Worm (Caenorhabditis elegans) whole organism, young adult: Measurements from ENCODE around the gene bath-7.

Experiments
- C06A6.2 ChIP-seq: fragments of 200-800 bp; sonication (Bioruptor generic); conservative IDR thresholded peaks from 2 replicates; pipeline ENCODE4 v1.3.6; 2022; ENCODE audit warnings: missing genetic modification characterization, missing compliant biosample characterization
- F49E8.2 ChIP-seq: sonication (generic microtip); optimal IDR thresholded peaks from 3 replicates; lab custom pipeline; 2017; ENCODE audit warnings: missing genetic modification characterization, mild to moderate bottlenecking, missing compliant biosample characterization, antibody characterized with exemption, moderate library complexity; ENCODE audit not compliant: insufficient read depth
- F55B11.4 ChIP-seq: sonication (generic microtip); optimal IDR thresholded peaks from 2 replicates; lab custom pipeline; 2016; ENCODE audit warnings: missing compliant biosample characterization, missing genetic modification characterization, borderline replicate concordance; ENCODE audit not compliant: insufficient read depth
- F57C9.4 ChIP-seq: sonication (generic microtip); optimal IDR thresholded peaks from 2 replicates; lab custom pipeline; 2017; ENCODE audit warnings: mild to moderate bottlenecking, missing genetic modification characterization, missing compliant biosample characterization
- Y53F4B.3 ChIP-seq: fragments of 200-800 bp; sonication (Bioruptor generic); IDR thresholded peaks from 2 replicates; pipeline ENCODE4 v1.3.6; 2022; ENCODE audit warnings: missing genetic modification reagents, missing genetic modification characterization, missing compliant biosample characterization
- Y95B8A.8 ChIP-seq: fragments of 200-800 bp; sonication (Bioruptor generic); IDR thresholded peaks from 2 replicates; pipeline ENCODE4 v1.3.6; 2022; ENCODE audit warnings: missing genetic modification reagents, missing genetic modification characterization, missing compliant biosample characterization
- die-1 ChIP-seq: sonication (generic microtip); optimal IDR thresholded peaks from 2 replicates; lab custom pipeline; 2016; ENCODE audit warnings: missing genotype, mild to moderate bottlenecking, missing genetic modification characterization, missing compliant biosample characterization
- lin-54 ChIP-seq: fragments of 200-800 bp; sonication (Bioruptor generic); optimal IDR thresholded peaks from 2 replicates; lab custom pipeline; 2018; ENCODE audit warnings: mild to moderate bottlenecking, missing genetic modification characterization, missing compliant biosample characterization
- nfya-1 ChIP-seq: sonication (generic microtip); optimal IDR thresholded peaks from 2 replicates; lab custom pipeline; 2017; ENCODE audit warnings: antibody characterized with exemption, missing compliant biosample characterization, missing genetic modification characterization, borderline replicate concordance; ENCODE audit not compliant: insufficient read depth
- nfya-2 ChIP-seq: fragments of 200-800 bp; sonication (Bioruptor generic); IDR thresholded peaks from 2 replicates; pipeline ENCODE4 v1.3.6; 2022; ENCODE audit warnings: missing genetic modification reagents, missing genetic modification characterization, missing compliant biosample characterization
- sea-2 ChIP-seq: fragments of 200-800 bp; sonication (Bioruptor generic); IDR thresholded peaks from 2 replicates; pipeline ENCODE4 v1.3.6; 2022; ENCODE audit warnings: missing genetic modification characterization, missing compliant biosample characterization
- snpc-1.1 ChIP-seq: sonication (generic microtip); optimal IDR thresholded peaks from 2 replicates; lab custom pipeline; 2017; ENCODE audit warnings: missing genetic modification characterization, mild to moderate bottlenecking, missing compliant biosample characterization, antibody characterized with exemption, moderate library complexity, missing genotype, missing genetic modification reagents; ENCODE audit not compliant: insufficient read depth
- somi-1 ChIP-seq: fragments of 200-800 bp; sonication (Bioruptor generic); optimal IDR thresholded peaks from 2 replicates; lab custom pipeline; 2018; ENCODE audit warnings: mild to moderate bottlenecking, missing genetic modification characterization, missing compliant biosample characterization

DNA sequence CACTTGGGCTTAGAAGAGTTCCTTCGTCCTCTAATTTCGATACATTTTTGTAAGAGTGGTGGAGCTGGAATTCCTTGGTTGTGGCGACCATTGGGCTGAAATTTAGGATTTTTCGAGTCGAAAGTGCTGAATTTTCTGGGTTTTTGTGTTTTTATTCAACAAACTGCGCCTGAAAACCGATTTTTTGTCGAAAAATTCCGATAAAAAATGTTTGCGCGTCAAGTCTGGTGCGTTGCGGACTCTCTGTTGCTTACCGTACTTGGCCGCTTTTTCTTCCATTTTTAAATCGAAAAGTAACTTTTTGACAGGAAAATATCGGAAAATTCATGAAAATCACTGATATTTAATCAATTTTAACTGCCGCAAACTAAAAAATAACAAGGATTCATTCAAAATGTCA is 3.1 kb downstream of the bath-7 start, which contains the start of gene bath-4:
- TF ChIP-seq snpc-1.1 (tag; lab: Kevin White, UChicago) (no peak), F49E8.2 (tag; lab: Kevin White, UChicago) (no peak), C06A6.2 (GFP tag; lab: Robert Waterston, UW) (no peak), nfya-1 (tag; lab: Kevin White, UChicago) (no peak), sea-2 (no peak), nfya-2 (GFP tag; lab: Robert Waterston, UW) (no peak), die-1 (tag; lab: Kevin White, UChicago) (no peak), Y95B8A.8 (GFP tag; lab: Robert Waterston, UW) (no peak), F57C9.4 (tag; lab: Kevin White, UChicago) (no peak), Y53F4B.3 (GFP tag; lab: Robert Waterston, UW) (no peak), lin-54 (GFP tag; lab: Kevin White, UChicago) (no peak), F55B11.4 (no peak), somi-1 (GFP tag; lab: Kevin White, UChicago) (no peak)
